Fruit fly (Drosophila melanogaster) whole organism, embryonic: ENCODE results near the gene CG3625.
A peak's percentile ranks its signal among the peaks of the same experiment; 100 is the strongest.

Source experiments
- C15 ChIP-seq: fragments of 200-800 bp; sonication (Bioruptor generic); IDR thresholded peaks from 3 replicates; pipeline ENCODE4 v1.3.6; 2022; ENCODE audit warnings: missing biosample characterization, missing genetic modification characterization
- CG1024 ChIP-seq: fragments of 200-800 bp; sonication (Bioruptor generic); IDR thresholded peaks from 2 replicates; pipeline ENCODE4 v1.3.6; 2022; ENCODE audit warnings: missing biosample characterization, missing genetic modification characterization
- CG10267 ChIP-seq: fragments of 200-800 bp; sonication (Bioruptor generic); optimal IDR thresholded peaks from 2 replicates; lab custom pipeline; 2018; ENCODE audit warnings: missing biosample characterization, mild to moderate bottlenecking, missing genetic modification characterization, moderate library complexity
- CG10462 ChIP-seq: fragments of 200-800 bp; sonication (Bioruptor generic); optimal IDR thresholded peaks from 2 replicates; lab custom pipeline; 2016; ENCODE audit warnings: missing biosample characterization, missing genetic modification characterization
- CG11093 ChIP-seq: fragments of 200-800 bp; sonication (Bioruptor generic); IDR thresholded peaks from 3 replicates; pipeline ENCODE4 v1.3.6; 2022; ENCODE audit warnings: missing biosample characterization, missing genetic modification characterization
- CG12071 ChIP-seq: fragments of 200-800 bp; sonication (Bioruptor generic); optimal IDR thresholded peaks from 3 replicates; lab custom pipeline; 2018; ENCODE audit warnings: missing biosample characterization, mild to moderate bottlenecking, missing genetic modification characterization
- CG12104 ChIP-seq: fragments of 200-800 bp; sonication (Bioruptor generic); optimal IDR thresholded peaks from 3 replicates; lab custom pipeline; 2016; ENCODE audit warnings: missing biosample characterization, missing genetic modification characterization
- CG12391 ChIP-seq: fragments of 200-800 bp; sonication (Bioruptor generic); optimal IDR thresholded peaks from 3 replicates; lab custom pipeline; 2018; ENCODE audit warnings: missing biosample characterization, mild to moderate bottlenecking, missing genetic modification characterization, moderate library complexity
- CG14710 ChIP-seq: fragments of 200-800 bp; sonication (Bioruptor generic); optimal IDR thresholded peaks from 3 replicates; lab custom pipeline; 2019; ENCODE audit warnings: missing biosample characterization, mild to moderate bottlenecking, missing genetic modification characterization, moderate library complexity
- CG14860 ChIP-seq: fragments of 200-800 bp; sonication (Bioruptor generic); IDR thresholded peaks from 3 replicates; pipeline ENCODE4 v1.3.6; 2022; ENCODE audit warnings: missing biosample characterization, missing genetic modification characterization; ENCODE audit not compliant: partially characterized antibody
- CG15514 ChIP-seq: fragments of 200-800 bp; sonication (Bioruptor generic); optimal IDR thresholded peaks from 3 replicates; lab custom pipeline; 2017; ENCODE audit warnings: missing biosample characterization, missing genetic modification characterization, mild to moderate bottlenecking, moderate library complexity, missing genetic modification reagents
- CG1603 ChIP-seq: fragments of 200-800 bp; sonication (Bioruptor generic); optimal IDR thresholded peaks from 2 replicates; lab custom pipeline; 2019; ENCODE audit warnings: missing biosample characterization, mild to moderate bottlenecking, missing genetic modification characterization, moderate library complexity
- CG16813 ChIP-seq: fragments of 200-800 bp; sonication (Bioruptor generic); IDR thresholded peaks from 3 replicates; pipeline ENCODE4 v1.3.6; 2022; ENCODE audit warnings: missing biosample characterization, missing genetic modification characterization; ENCODE audit not compliant: partially characterized antibody
- CG16863 ChIP-seq: fragments of 200-800 bp; sonication (Bioruptor generic); optimal IDR thresholded peaks from 3 replicates; lab custom pipeline; 2016; ENCODE audit warnings: missing biosample characterization, missing genetic modification characterization
- CG30020 ChIP-seq: fragments of 200-800 bp; optimal IDR thresholded peaks from 2 replicates; lab custom pipeline; 2019; ENCODE audit warnings: missing biosample characterization, mild to moderate bottlenecking, missing genetic modification characterization, moderate library complexity
- CG6683 ChIP-seq: fragments of 200-800 bp; sonication (Bioruptor generic); optimal IDR thresholded peaks from 2 replicates; lab custom pipeline; 2017; ENCODE audit warnings: missing biosample characterization, mild to moderate bottlenecking, missing genetic modification characterization, missing genetic modification reagents
- CG6689 ChIP-seq: fragments of 200-800 bp; sonication (Bioruptor generic); IDR thresholded peaks from 2 replicates; pipeline ENCODE4 v1.3.6; 2022; ENCODE audit warnings: missing biosample characterization, missing genetic modification characterization
- CG6791 ChIP-seq: fragments of 200-800 bp; sonication (Bioruptor generic); IDR thresholded peaks from 3 replicates; pipeline ENCODE4 v1.3.6; 2022; ENCODE audit warnings: missing biosample characterization, missing genetic modification characterization; ENCODE audit not compliant: partially characterized antibody
- CG6854 ChIP-seq: fragments of 200-800 bp; sonication (Bioruptor generic); optimal IDR thresholded peaks from 3 replicates; lab custom pipeline; 2017; ENCODE audit warnings: missing biosample characterization, mild to moderate bottlenecking, missing genetic modification characterization
- CG7357 ChIP-seq: fragments of 200-800 bp; sonication (Bioruptor generic); IDR thresholded peaks from 3 replicates; pipeline ENCODE4 v1.3.6; 2022; ENCODE audit warnings: missing biosample characterization, missing genetic modification characterization
- CG7786 ChIP-seq: fragments of 200-800 bp; sonication (Bioruptor generic); optimal IDR thresholded peaks from 2 replicates; lab custom pipeline; 2016; ENCODE audit warnings: missing biosample characterization, missing genetic modification characterization
- CG7928 ChIP-seq: fragments of 200-800 bp; sonication (Bioruptor generic); optimal IDR thresholded peaks from 2 replicates; lab custom pipeline; 2017; ENCODE audit warnings: missing biosample characterization, mild to moderate bottlenecking, missing genetic modification characterization
- CG7987 ChIP-seq: fragments of 200-800 bp; sonication (Bioruptor generic); optimal IDR thresholded peaks from 2 replicates; lab custom pipeline; 2018; ENCODE audit warnings: missing biosample characterization, mild to moderate bottlenecking, missing genetic modification characterization, moderate library complexity
- CG9437 ChIP-seq: fragments of 200-800 bp; sonication (Bioruptor generic); optimal IDR thresholded peaks from 2 replicates; lab custom pipeline; 2018; ENCODE audit warnings: missing biosample characterization, mild to moderate bottlenecking, missing genetic modification characterization
- CG9609 ChIP-seq: fragments of 200-800 bp; sonication (Bioruptor generic); optimal IDR thresholded peaks from 3 replicates; lab custom pipeline; 2016; ENCODE audit warnings: missing biosample characterization, missing genetic modification characterization
- Camta ChIP-seq: fragments of 200-800 bp; sonication (Bioruptor generic); optimal IDR thresholded peaks from 2 replicates; lab custom pipeline; 2016; ENCODE audit warnings: missing biosample characterization, missing genetic modification characterization
- Dek ChIP-seq: fragments of 200-800 bp; sonication (Bioruptor generic); optimal IDR thresholded peaks from 3 replicates; lab custom pipeline; 2019; ENCODE audit warnings: missing biosample characterization, mild to moderate bottlenecking, missing genetic modification characterization, moderate library complexity
- Doc3 ChIP-seq: fragments of 200-800 bp; sonication (Bioruptor generic); IDR thresholded peaks from 3 replicates; pipeline ENCODE4 v1.3.6; 2022; ENCODE audit warnings: missing biosample characterization, missing genetic modification characterization; ENCODE audit not compliant: partially characterized antibody
- E2f1 ChIP-seq: fragments of 200-800 bp; sonication (Bioruptor generic); IDR thresholded peaks from 2 replicates; pipeline ENCODE4 v1.3.6; 2022; ENCODE audit warnings: missing biosample characterization, missing genetic modification characterization
- Ets97D ChIP-seq: fragments of 200-800 bp; sonication (Bioruptor generic); optimal IDR thresholded peaks from 3 replicates; lab custom pipeline; 2016; ENCODE audit warnings: missing biosample characterization, missing genetic modification characterization
- HLHmδ ChIP-seq: fragments of 200-800 bp; sonication (Bioruptor generic); optimal IDR thresholded peaks from 2 replicates; lab custom pipeline; 2018; ENCODE audit warnings: missing biosample characterization, mild to moderate bottlenecking, missing genetic modification characterization, moderate library complexity
- Lhr ChIP-seq: fragments of 200-800 bp; sonication (Bioruptor generic); optimal IDR thresholded peaks from 3 replicates; lab custom pipeline; 2017; ENCODE audit warnings: mild to moderate bottlenecking, missing biosample characterization, missing genetic modification reagents, missing genetic modification characterization
- MBD-R2 ChIP-seq: fragments of 200-800 bp; sonication (Bioruptor generic); IDR thresholded peaks from 2 replicates; pipeline ENCODE4 v1.3.6; 2022; ENCODE audit warnings: missing biosample characterization, missing genetic modification characterization
- Nf-YC ChIP-seq: fragments of 200-800 bp; optimal IDR thresholded peaks from 3 replicates; lab custom pipeline; 2019; ENCODE audit warnings: missing biosample characterization, mild to moderate bottlenecking, missing genetic modification characterization, moderate library complexity
- Opbp ChIP-seq: fragments of 200-800 bp; sonication (Bioruptor generic); IDR thresholded peaks from 3 replicates; pipeline ENCODE4 v1.3.6; 2022; ENCODE audit warnings: missing biosample characterization, missing genetic modification characterization; ENCODE audit not compliant: partially characterized antibody
- Sin3A ChIP-seq: fragments of >200 bp; optimal IDR thresholded peaks from 2 replicates; lab custom pipeline; 2018
- Sox102F ChIP-seq: fragments of 200-800 bp; sonication (Bioruptor generic); optimal IDR thresholded peaks from 2 replicates; lab custom pipeline; 2018; ENCODE audit warnings: missing biosample characterization, mild to moderate bottlenecking, missing genetic modification characterization, moderate library complexity
- ato ChIP-seq: fragments of 200-800 bp; sonication (Bioruptor generic); IDR thresholded peaks from 2 replicates; pipeline ENCODE4 v1.3.6; 2022; ENCODE audit warnings: missing biosample characterization, missing genetic modification characterization; ENCODE audit not compliant: partially characterized antibody
- bab2 ChIP-seq: fragments of 200-800 bp; sonication (Bioruptor generic); optimal IDR thresholded peaks from 2 replicates; lab custom pipeline; 2016; ENCODE audit warnings: missing biosample characterization, missing genetic modification characterization
- da ChIP-seq: fragments of 200-800 bp; sonication (Bioruptor generic); optimal IDR thresholded peaks from 2 replicates; lab custom pipeline; 2016; ENCODE audit warnings: missing biosample characterization, missing genetic modification characterization
- danr ChIP-seq: fragments of 200-800 bp; sonication (Bioruptor generic); IDR thresholded peaks from 2 replicates; pipeline ENCODE4 v1.3.6; 2022; ENCODE audit warnings: missing biosample characterization, missing genetic modification characterization
- inv ChIP-seq: fragments of 200-800 bp; sonication (Bioruptor generic); IDR thresholded peaks from 2 replicates; pipeline ENCODE4 v1.3.6; 2022; ENCODE audit warnings: missing biosample characterization, missing genetic modification characterization; ENCODE audit not compliant: partially characterized antibody
- jumu ChIP-seq: fragments of 200-800 bp; sonication (Bioruptor generic); optimal IDR thresholded peaks from 3 replicates; lab custom pipeline; 2016; ENCODE audit warnings: missing biosample characterization, missing genetic modification characterization
- kni ChIP-seq: fragments of 200-800 bp; sonication (Bioruptor generic); optimal IDR thresholded peaks from 3 replicates; lab custom pipeline; 2017; ENCODE audit warnings: mild to moderate bottlenecking, missing biosample characterization, missing genetic modification reagents, missing genetic modification characterization
- knrl ChIP-seq: fragments of 200-800 bp; sonication (Bioruptor generic); IDR thresholded peaks from 3 replicates; pipeline ENCODE4 v1.3.6; 2022; ENCODE audit warnings: missing biosample characterization, missing genetic modification characterization; ENCODE audit not compliant: partially characterized antibody
- sens ChIP-seq: fragments of 200-800 bp; sonication (Bioruptor generic); peaks from one replicate; lab custom pipeline; 2016; ENCODE audit warnings: missing biosample characterization, missing genetic modification characterization
- ssp ChIP-seq: fragments of 200-800 bp; sonication (Bioruptor generic); IDR thresholded peaks from 2 replicates; pipeline ENCODE4 v1.3.6; 2022; ENCODE audit warnings: missing biosample characterization, missing genetic modification characterization
- toy ChIP-seq: fragments of 200-800 bp; sonication (Bioruptor generic); IDR thresholded peaks from 2 replicates; pipeline ENCODE4 v1.3.6; 2022; ENCODE audit warnings: missing biosample characterization, missing genetic modification characterization

Gene CG3625

DNA sequence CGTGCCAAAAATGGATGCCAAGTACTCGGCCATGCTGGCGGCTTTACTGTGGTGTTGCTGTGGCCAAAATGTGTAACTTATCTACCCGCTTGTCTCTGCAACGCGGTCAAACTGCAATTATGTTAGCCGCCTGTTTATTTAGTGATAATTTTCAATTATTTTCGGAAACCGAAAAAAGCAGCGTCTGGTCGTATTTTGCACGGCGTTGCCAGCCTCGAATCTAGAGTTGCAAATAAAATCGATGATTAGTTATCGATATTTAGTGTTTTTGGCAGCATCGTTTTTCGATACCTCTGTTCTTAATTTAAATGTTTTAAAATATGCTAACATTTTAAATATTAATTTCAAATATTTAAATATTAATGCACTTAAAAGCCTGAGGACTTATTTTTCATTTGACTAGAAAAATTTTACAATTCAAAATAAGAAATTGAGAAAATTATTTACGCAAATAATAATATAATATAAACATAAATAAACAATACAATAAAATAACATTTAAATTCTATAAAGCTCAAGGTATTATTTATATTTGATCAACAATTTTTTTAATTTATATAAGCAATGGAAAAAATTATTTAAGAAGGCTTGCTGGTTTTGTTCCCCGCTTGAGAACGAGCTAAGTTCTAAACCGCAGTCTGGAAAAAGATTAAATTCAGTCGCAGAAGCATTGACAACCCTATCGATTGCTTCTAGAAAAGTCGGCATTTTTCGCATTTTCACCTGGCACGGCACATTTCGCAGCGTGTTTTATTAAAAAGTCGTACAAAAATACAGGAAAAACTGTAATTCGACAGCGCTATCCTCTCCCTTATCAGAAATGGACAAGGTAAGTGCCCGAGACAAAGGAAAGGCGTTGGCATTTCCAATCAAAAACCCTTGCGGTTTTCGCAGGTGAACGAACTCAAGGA lies 3.1 kb upstream of the CG3625 start, which contains the start of the genes U2af38 and Stip1 (continued):
- TF ChIP-seq kni (GFP tag; lab: Kevin White, UChicago) (no peak), CG12391 (tag; lab: Kevin White, UChicago) (peak; percentile 64), ssp (GFP tag; lab: Robert Waterston, UW) (0 out of 2 replicates have a peak, but pooled peaks have one; percentile 12), CG14860 (GFP tag; lab: Robert Waterston, UW) (0 out of 3 replicates have a peak, but pooled peaks have one; percentile 27), danr (no peak), Camta (GFP tag; lab: Kevin White, UChicago) (no peak), CG7357 (no peak), CG6854 (GFP tag; lab: Kevin White, UChicago) (no peak), jumu (GFP tag; lab: Kevin White, UChicago) (no peak), Sox102F (GFP tag; lab: Kevin White, UChicago) (no peak), HLHmδ (GFP tag; lab: Kevin White, UChicago) (no peak), CG9437 (GFP tag; lab: Kevin White, UChicago) (no peak), CG1024 (GFP tag; lab: Robert Waterston, UW) (no peak), CG6689 (no peak), CG1603 (tag; lab: Kevin White, UChicago) (peak; percentile 49), inv (GFP tag; lab: Robert Waterston, UW) (no peak), toy (GFP tag; lab: Robert Waterston, UW) (no peak), ato (GFP tag; lab: Robert Waterston, UW) (no peak), CG15514 (GFP tag; lab: Kevin White, UChicago) (peak; percentile 75), C15 (GFP tag; lab: Robert Waterston, UW) (no peak), CG11093 (GFP tag; lab: Robert Waterston, UW) (no peak), Doc3 (GFP tag; lab: Robert Waterston, UW) (peak; percentile 61), Sin3A (lab: Kevin White, UChicago) (peak; percentile 38), bab2 (no peak), sens (GFP tag; lab: Kevin White, UChicago) (peak; percentile 24), CG7987 (no peak), Dek (tag; lab: Kevin White, UChicago) (peak; percentile 14), CG12104 (GFP tag; lab: Kevin White, UChicago) (no peak), MBD-R2 (GFP tag; lab: Robert Waterston, UW) (peak; percentile 55), knrl (GFP tag; lab: Robert Waterston, UW) (peak; percentile 60; the same call in 2 of the 3 replicates), CG6683 (GFP tag; lab: Kevin White, UChicago) (no peak), CG6791 (peak; percentile 36; the same call in 1 of the 3 replicates), CG14710 (tag; lab: Kevin White, UChicago) (peak; percentile 87), E2f1 (GFP tag; lab: Robert Waterston, UW) (no peak), da (GFP tag; lab: Kevin White, UChicago) (no peak), CG16813 (GFP tag; lab: Robert Waterston, UW) (peak; percentile 70), CG7928 (GFP tag; lab: Kevin White, UChicago) (no peak), Opbp (GFP tag; lab: Robert Waterston, UW) (peak; percentile 4; the same call in 1 of the 3 replicates), CG10267 (peak; percentile 85), Ets97D (GFP tag; lab: Kevin White, UChicago) (no peak), CG12071 (GFP tag; lab: Kevin White, UChicago) (no peak), CG16863 (GFP tag; lab: Kevin White, UChicago) (no peak), CG30020 (tag; lab: Kevin White, UChicago) (peak; percentile 33), CG10462 (no peak), CG9609 (GFP tag; lab: Kevin White, UChicago) (no peak), Lhr (peak; percentile 35), Nf-YC (tag; lab: Kevin White, UChicago) (peak; percentile 63), CG7786 (GFP tag; lab: Kevin White, UChicago) (no peak)
